Worm (Caenorhabditis elegans): ENCODE results near the gene ctsa-3.2.

- TF ChIP-seq ceh-31 (tag; optimal IDR thresholded peaks at IDR 0.05) (no peak), ttx-3 (tag; optimal IDR thresholded peaks at IDR 0.05) (no peak), ama-1 (optimal IDR thresholded peaks at IDR 0.05) (no peak), pqm-1 (tag; optimal IDR thresholded peaks at IDR 0.05) (no peak), ceh-34 (tag; optimal IDR thresholded peaks at IDR 0.05) (no peak), C38D4.7 (GFP tag; optimal IDR thresholded peaks at IDR 0.05) (no peak), syd-9 (tag; optimal IDR thresholded peaks at IDR 0.05) (no peak), unc-3 (GFP tag; conservative IDR thresholded peaks at IDR 0.05) (no peak), unc-3 (tag; optimal IDR thresholded peaks at IDR 0.05) (no peak), fkh-6 (tag; optimal IDR thresholded peaks at IDR 0.05) (no peak), odd-2 (tag; optimal IDR thresholded peaks at IDR 0.05) (no peak), nfya-1 (tag; optimal IDR thresholded peaks at IDR 0.05) (no peak), dve-1 (tag; optimal IDR thresholded peaks at IDR 0.05) (no peak), unc-42 (tag; optimal IDR thresholded peaks at IDR 0.05) (no peak), ceh-45 (GFP tag; IDR thresholded peaks at IDR 0.05) (no peak)
Measured at ce11 chrII:9871061-9871460, 3.9 kb upstream of the ctsa-3.2 start, which contains the start of gene chil-7.

Measured in whole organism, late embryonic.